Worm (Caenorhabditis elegans) whole organism, early embryonic: ENCODE measurements around the gene Y51H7C.9.

Experiments
- B0310.2 ChIP-seq: sonication (generic microtip); optimal IDR thresholded peaks from 2 replicates; lab custom pipeline; 2016; ENCODE audit warnings: mild to moderate bottlenecking, missing genetic modification characterization, missing compliant biosample characterization
- F13C5.2 ChIP-seq: sonication (generic microtip); optimal IDR thresholded peaks from 2 replicates; lab custom pipeline; 2017; ENCODE audit warnings: mild to moderate bottlenecking, missing genetic modification characterization, inconsistent platforms, missing compliant biosample characterization
- aly-1 ChIP-seq: sonication (generic microtip); optimal IDR thresholded peaks from 2 replicates; lab custom pipeline; 2016; ENCODE audit warnings: missing genetic modification characterization, missing compliant biosample characterization
- ama-1 ChIP-seq: fragments of 150-350 bp; optimal IDR thresholded peaks from 2 replicates; lab custom pipeline; 2014
- ceh-13 ChIP-seq: fragments of 200-800 bp; sonication (Bioruptor generic); optimal IDR thresholded peaks from 2 replicates; lab custom pipeline; 2018; ENCODE audit warnings: mild to moderate bottlenecking, missing genetic modification characterization, missing compliant biosample characterization
- ceh-36 ChIP-seq: sonication (generic microtip); optimal IDR thresholded peaks from 2 replicates; lab custom pipeline; 2016; ENCODE audit warnings: missing genetic modification characterization, inconsistent platforms, missing compliant biosample characterization
- ets-7 ChIP-seq: sonication (generic microtip); optimal IDR thresholded peaks from 2 replicates; lab custom pipeline; 2016; ENCODE audit warnings: missing genotype, missing genetic modification characterization, missing compliant biosample characterization
- flt-1 ChIP-seq: fragments of 200-800 bp; sonication (Bioruptor generic); IDR thresholded peaks from 2 replicates; pipeline ENCODE4 v1.3.6; 2022; ENCODE audit warnings: missing genetic modification characterization, missing compliant biosample characterization
- hmbx-1 ChIP-seq: sonication (generic microtip); optimal IDR thresholded peaks from 2 replicates; lab custom pipeline; 2016; ENCODE audit warnings: mild to moderate bottlenecking, missing genetic modification characterization, missing compliant biosample characterization
- hmg-4 ChIP-seq: fragments of 200-800 bp; sonication (Bioruptor generic); optimal IDR thresholded peaks from 2 replicates; lab custom pipeline; 2018; ENCODE audit warnings: mild to moderate bottlenecking, missing genetic modification characterization, missing compliant biosample characterization
- hnd-1 ChIP-seq: sonication (generic microtip); optimal IDR thresholded peaks from 2 replicates; lab custom pipeline; 2016; ENCODE audit warnings: missing genetic modification characterization, missing compliant biosample characterization
- pes-1 ChIP-seq: fragments of 200-800 bp; sonication (Bioruptor generic); IDR thresholded peaks from 2 replicates; pipeline ENCODE4 v1.3.6; 2022; ENCODE audit warnings: missing genetic modification reagents, missing genetic modification characterization, missing compliant biosample characterization
- scrt-1 ChIP-seq: fragments of 200-800 bp; sonication (Bioruptor generic); IDR thresholded peaks from 2 replicates; pipeline ENCODE4 v1.3.6; 2022; ENCODE audit warnings: missing genetic modification characterization, missing compliant biosample characterization
- sea-1 ChIP-seq: fragments of 200-800 bp; sonication (Bioruptor generic); conservative IDR thresholded peaks from 2 replicates; pipeline ENCODE4 v1.3.6; 2022; ENCODE audit warnings: missing genetic modification characterization, missing compliant biosample characterization
- tbx-11 ChIP-seq: fragments of 200-800 bp; sonication (Bioruptor generic); IDR thresholded peaks from 2 replicates; pipeline ENCODE4 v1.3.6; 2022; ENCODE audit warnings: missing genetic modification characterization, missing compliant biosample characterization
- tbx-37 ChIP-seq: fragments of 200-800 bp; sonication (Bioruptor generic); conservative IDR thresholded peaks from 2 replicates; pipeline ENCODE4 v1.3.6; 2022; ENCODE audit warnings: missing genetic modification reagents, missing genetic modification characterization, missing compliant biosample characterization
- tra-4 ChIP-seq: sonication (generic microtip); optimal IDR thresholded peaks from 2 replicates; lab custom pipeline; 2017; ENCODE audit warnings: missing genetic modification characterization, missing compliant biosample characterization

Gene Y51H7C.9

ce11 chrII:1372966-1373365 is 38.3 kb downstream of the Y51H7C.9 start:
- TF ChIP-seq sea-1 (GFP tag; lab: Robert Waterston, UW): no peak
- no peak for TF ChIP-seq pes-1 (GFP tag; lab: Robert Waterston, UW)
- no peak for TF ChIP-seq scrt-1 (GFP tag; lab: Robert Waterston, UW)
- no peak for TF ChIP-seq flt-1
- TF ChIP-seq tra-4 (tag; lab: Kevin White, UChicago): no peak
- TF ChIP-seq tbx-11 (GFP tag; lab: Robert Waterston, UW): no peak
- TF ChIP-seq B0310.2 (tag; lab: Kevin White, UChicago): no peak
- no peak for TF ChIP-seq F13C5.2 (tag; lab: Kevin White, UChicago)
- no peak for TF ChIP-seq ceh-36 (tag; lab: Kevin White, UChicago)
- no peak for TF ChIP-seq aly-1 (tag; lab: Kevin White, UChicago)
- TF ChIP-seq ceh-13 (GFP tag; lab: Kevin White, UChicago): no peak
- TF ChIP-seq ets-7 (tag; lab: Kevin White, UChicago): no peak
- no peak for TF ChIP-seq ama-1 (lab: Kevin White, UChicago)
- no peak for TF ChIP-seq hnd-1 (tag; lab: Kevin White, UChicago)

ce11 chrII:1372138-1372537 is 39.1 kb downstream of the Y51H7C.9 start:
- TF ChIP-seq ceh-36 (tag; lab: Kevin White, UChicago): no peak
- no peak for TF ChIP-seq hmbx-1 (tag; lab: Kevin White, UChicago)
- no peak for TF ChIP-seq pes-1 (GFP tag; lab: Robert Waterston, UW)
- TF ChIP-seq B0310.2 (tag; lab: Kevin White, UChicago): no peak
- no peak for TF ChIP-seq scrt-1 (GFP tag; lab: Robert Waterston, UW)
- TF ChIP-seq aly-1 (tag; lab: Kevin White, UChicago): no peak
- no peak for TF ChIP-seq tbx-11 (GFP tag; lab: Robert Waterston, UW)

ce11 chrII:1371533-1371932 is 39.7 kb downstream of the Y51H7C.9 start:
- TF ChIP-seq ceh-13 (GFP tag; lab: Kevin White, UChicago): no peak

ce11 chrII:1369322-1369721 is 42.0 kb downstream of the Y51H7C.9 start:
- no peak for TF ChIP-seq tbx-11 (GFP tag; lab: Robert Waterston, UW)
- no peak for TF ChIP-seq scrt-1 (GFP tag; lab: Robert Waterston, UW)
- TF ChIP-seq hnd-1 (tag; lab: Kevin White, UChicago): no peak
- TF ChIP-seq pes-1 (GFP tag; lab: Robert Waterston, UW): no peak
- no peak for TF ChIP-seq aly-1 (tag; lab: Kevin White, UChicago)
- no peak for TF ChIP-seq B0310.2 (tag; lab: Kevin White, UChicago)
- TF ChIP-seq hmg-4 (GFP tag; lab: Kevin White, UChicago): no peak
- TF ChIP-seq hmbx-1 (tag; lab: Kevin White, UChicago): no peak
- no peak for TF ChIP-seq F13C5.2 (tag; lab: Kevin White, UChicago)
- no peak for TF ChIP-seq ets-7 (tag; lab: Kevin White, UChicago)

- TF ChIP-seq hnd-1 (tag; lab: Kevin White, UChicago) (no peak), aly-1 (tag; lab: Kevin White, UChicago) (no peak), hmbx-1 (tag; lab: Kevin White, UChicago) (no peak), tra-4 (tag; lab: Kevin White, UChicago) (no peak), ceh-13 (GFP tag; lab: Kevin White, UChicago) (no peak), ets-7 (tag; lab: Kevin White, UChicago) (no peak), tbx-37 (GFP tag; lab: Robert Waterston, UW) (no peak), F13C5.2 (tag; lab: Kevin White, UChicago) (no peak)
Measured at ce11 chrII:1368756-1369155, 42.5 kb downstream of the Y51H7C.9 start.

- no peak for TF ChIP-seq ets-7 (tag; lab: Kevin White, UChicago)
- no peak for TF ChIP-seq flt-1
- no peak for TF ChIP-seq hmbx-1 (tag; lab: Kevin White, UChicago)
- no peak for TF ChIP-seq ama-1 (lab: Kevin White, UChicago)
- TF ChIP-seq hnd-1 (tag; lab: Kevin White, UChicago): no peak
Measured at ce11 chrII:1365985-1366384, 45.3 kb downstream of the Y51H7C.9 start.

ce11 chrII:1362423-1362822 is 48.8 kb downstream of the Y51H7C.9 start:
- TF ChIP-seq hmbx-1 (tag; lab: Kevin White, UChicago) (no peak), ceh-36 (tag; lab: Kevin White, UChicago) (no peak), tbx-11 (GFP tag; lab: Robert Waterston, UW) (no peak), tra-4 (tag; lab: Kevin White, UChicago) (no peak), ets-7 (tag; lab: Kevin White, UChicago) (no peak), aly-1 (tag; lab: Kevin White, UChicago) (no peak), ceh-13 (GFP tag; lab: Kevin White, UChicago) (no peak), sea-1 (GFP tag; lab: Robert Waterston, UW) (no peak), B0310.2 (tag; lab: Kevin White, UChicago) (no peak), tbx-37 (GFP tag; lab: Robert Waterston, UW) (no peak), scrt-1 (GFP tag; lab: Robert Waterston, UW) (no peak), F13C5.2 (tag; lab: Kevin White, UChicago) (no peak), hmg-4 (GFP tag; lab: Kevin White, UChicago) (no peak), ama-1 (lab: Kevin White, UChicago) (no peak), flt-1 (no peak)

ce11 chrII:1360257-1360656 is 51.0 kb downstream of the Y51H7C.9 start:
- TF ChIP-seq F13C5.2 (tag; lab: Kevin White, UChicago) (no peak), sea-1 (GFP tag; lab: Robert Waterston, UW) (no peak), hnd-1 (tag; lab: Kevin White, UChicago) (no peak), hmbx-1 (tag; lab: Kevin White, UChicago) (no peak), ets-7 (tag; lab: Kevin White, UChicago) (no peak), scrt-1 (GFP tag; lab: Robert Waterston, UW) (no peak), ceh-13 (GFP tag; lab: Kevin White, UChicago) (no peak), pes-1 (GFP tag; lab: Robert Waterston, UW) (no peak), ceh-36 (tag; lab: Kevin White, UChicago) (no peak), flt-1 (no peak), B0310.2 (tag; lab: Kevin White, UChicago) (no peak), hmg-4 (GFP tag; lab: Kevin White, UChicago) (no peak), tbx-11 (GFP tag; lab: Robert Waterston, UW) (no peak), aly-1 (tag; lab: Kevin White, UChicago) (no peak), tra-4 (tag; lab: Kevin White, UChicago) (no peak)
